Fruit fly (Drosophila melanogaster) S2 (cell line): ENCODE data around the gene Pten.

Source experiments
- CG8478 ChIP-seq: fragments of >200 bp; optimal IDR thresholded peaks from 2 replicates; lab custom pipeline; 2018
- CTCF ChIP-seq, 2 experiments: fragments of >200 bp; optimal IDR thresholded peaks; 2 replicates each; lab custom pipeline; 2018

Gene Pten

DNA sequence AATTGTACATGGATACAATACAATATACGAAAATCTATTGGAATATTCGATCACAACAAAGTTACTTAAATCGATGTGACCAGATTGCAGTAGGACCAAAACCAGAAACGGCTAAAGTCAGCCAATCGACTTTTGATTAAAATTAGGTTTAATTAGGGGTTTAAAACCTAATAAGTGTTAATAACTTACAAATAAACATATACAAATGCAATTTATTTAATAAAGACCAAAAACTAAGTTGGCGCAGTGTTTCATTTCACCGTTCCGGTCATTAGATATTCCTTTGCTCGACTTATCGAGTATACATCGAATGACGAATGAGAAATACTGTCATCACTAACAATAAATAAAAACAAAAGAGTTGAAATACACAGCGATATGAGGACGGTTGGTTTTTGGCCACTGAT lies 10.4 kb downstream of the Pten start, which contains the start of the genes bsk and CG31717:
TSS of gene bsk (minus strand) at position 61 of the 407 bp plus-strand sequence.
TSS of gene CG31717 (plus strand) at position 297 of the 407 bp plus-strand sequence.
- TF ChIP-seq CG8478 (lab: Kevin White, UChicago) (no peak), CTCF (optimal IDR thresholded peaks at IDR 0.05; lab: Kevin White, UChicago) (no peak)

DNA sequence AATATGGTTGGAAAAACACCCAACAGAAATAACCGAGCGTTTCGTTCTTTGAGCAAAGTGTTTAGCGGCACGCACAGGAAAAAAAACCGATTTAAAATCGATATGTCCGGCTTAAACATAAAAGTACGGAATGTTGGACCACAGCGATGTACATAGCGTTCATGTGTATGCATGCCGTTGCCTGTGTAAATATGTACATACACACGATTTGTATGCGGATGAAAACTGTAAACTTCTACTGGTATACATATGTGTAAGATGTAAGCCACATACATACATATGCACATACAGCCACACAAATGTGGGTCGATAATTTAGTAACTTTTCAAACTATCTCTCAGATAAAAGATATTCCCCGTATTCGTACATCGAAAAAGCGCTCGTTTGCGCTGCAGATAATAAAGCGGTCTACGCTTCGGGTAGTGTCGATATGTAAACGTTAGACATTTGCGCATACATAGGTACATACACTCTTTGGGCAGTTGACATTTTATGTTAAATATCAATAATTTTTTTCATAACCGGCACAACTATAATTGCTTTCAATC lies 11.1 kb downstream of the Pten start:
- no peak for TF ChIP-seq CTCF (optimal IDR thresholded peaks at IDR 0.05; lab: Kevin White, UChicago)
- TF ChIP-seq CG8478 (lab: Kevin White, UChicago) = no peak

DNA sequence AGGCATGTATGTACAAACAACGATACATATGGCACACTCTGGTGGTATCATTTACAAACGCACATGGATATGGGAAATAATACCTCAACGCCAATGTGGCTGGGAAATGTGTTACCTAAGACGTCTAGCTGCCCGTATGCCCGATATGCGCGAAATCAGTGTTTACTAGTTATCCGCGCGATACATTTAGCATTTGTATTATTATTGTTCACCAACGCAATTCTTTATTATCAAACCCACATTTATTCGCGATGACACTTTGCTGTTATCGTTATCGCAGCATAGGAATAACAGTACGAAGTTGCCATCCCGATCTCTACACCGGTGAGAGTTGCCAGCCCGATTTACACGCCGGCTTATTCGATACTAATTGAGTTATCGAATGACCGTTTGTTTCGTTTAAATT lies 14.1 kb downstream of the Pten start, which contains the start of gene chico:
TSS of gene chico (minus strand) at position 294 of the 406 bp plus-strand sequence.
- TF ChIP-seq CG8478 (lab: Kevin White, UChicago) (no peak), CTCF (optimal IDR thresholded peaks at IDR 0.05; lab: Kevin White, UChicago) (peak; percentile 45 to 46)

DNA sequence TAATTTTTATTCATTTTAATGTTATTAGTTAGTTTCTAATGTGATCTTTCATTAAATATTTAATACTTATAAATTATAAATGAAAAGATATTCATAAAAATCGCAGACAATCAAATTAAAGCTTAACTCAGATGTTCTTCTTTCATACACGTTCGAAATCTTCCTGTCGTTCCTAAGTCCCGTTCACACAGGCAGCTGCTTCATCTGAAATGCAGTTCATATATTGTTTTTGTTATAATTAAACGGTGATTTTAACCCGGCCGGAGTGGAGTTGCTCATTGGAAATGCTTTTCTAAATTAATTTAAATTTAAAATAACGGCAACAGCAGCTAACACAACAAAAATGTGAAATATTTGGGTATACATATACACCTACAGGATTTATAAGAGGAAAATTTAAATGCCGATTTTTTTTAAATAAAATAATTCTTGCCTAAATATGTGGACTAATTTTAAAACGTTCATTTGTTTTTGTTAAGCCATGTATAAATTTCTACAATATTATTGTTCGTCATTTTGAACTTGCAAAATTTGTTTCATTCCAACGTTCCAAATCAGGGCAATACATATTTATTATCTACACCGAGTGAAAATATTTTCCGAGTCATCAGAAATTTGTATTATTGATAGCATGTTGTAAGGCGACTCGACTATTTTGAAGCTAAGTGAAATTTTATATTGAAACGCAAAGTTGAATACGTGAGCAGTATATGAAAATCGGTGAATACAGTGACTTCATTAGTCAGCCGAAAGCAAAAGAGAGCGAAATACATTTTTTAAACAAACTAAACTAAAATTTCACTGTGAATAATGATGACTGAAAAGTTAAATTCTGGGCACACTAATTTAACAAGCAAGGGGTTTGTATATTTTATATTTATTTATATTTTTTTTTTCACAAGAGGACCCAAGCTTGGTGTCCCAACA lies 21.9 kb downstream of the Pten start, which contains the start of gene me31B:
TSS of gene me31B (plus strand) at position 616 of the 927 bp plus-strand sequence.
- no peak for TF ChIP-seq CTCF (optimal IDR thresholded peaks at IDR 0.05; lab: Kevin White, UChicago)
- TF ChIP-seq CG8478 (lab: Kevin White, UChicago) = no peak

DNA sequence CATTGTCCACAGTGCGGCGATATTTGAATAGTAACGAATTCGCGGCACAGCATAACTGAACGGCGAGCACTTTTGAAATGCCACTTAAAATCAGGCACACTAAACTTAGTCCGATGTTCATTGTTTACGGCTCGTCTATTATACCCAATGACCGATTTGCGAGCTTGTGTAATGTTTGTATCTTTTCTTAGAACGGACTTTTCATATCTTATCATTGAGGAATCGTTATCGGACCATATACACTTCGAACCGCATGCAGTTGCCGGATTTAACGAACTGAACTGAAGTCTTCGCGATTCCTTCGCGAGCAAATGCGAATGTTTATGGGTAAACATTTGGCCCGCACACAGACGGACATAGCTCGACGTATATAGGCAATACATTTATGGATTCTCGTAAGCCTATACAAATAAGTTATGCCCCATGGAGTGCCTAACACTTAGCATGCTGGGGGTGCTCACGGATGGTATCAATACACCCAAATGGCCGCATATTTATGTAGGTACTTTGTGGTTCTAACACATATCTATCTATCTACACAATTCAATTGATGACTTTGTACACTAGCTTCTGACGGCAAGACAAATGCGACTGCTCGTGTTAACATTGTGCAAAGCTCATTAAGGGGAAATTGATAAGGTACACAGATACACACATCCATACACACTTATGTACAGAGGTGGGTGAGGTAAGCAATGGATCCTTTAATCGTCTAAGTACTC lies 23.0 kb downstream of the Pten start, which contains the start of gene mthl15:
TSS of gene mthl15 (minus strand) at position 593 of the 722 bp plus-strand sequence.
- TF ChIP-seq CTCF (optimal IDR thresholded peaks at IDR 0.05; lab: Kevin White, UChicago) (no peak), CG8478 (lab: Kevin White, UChicago) (no peak)

DNA sequence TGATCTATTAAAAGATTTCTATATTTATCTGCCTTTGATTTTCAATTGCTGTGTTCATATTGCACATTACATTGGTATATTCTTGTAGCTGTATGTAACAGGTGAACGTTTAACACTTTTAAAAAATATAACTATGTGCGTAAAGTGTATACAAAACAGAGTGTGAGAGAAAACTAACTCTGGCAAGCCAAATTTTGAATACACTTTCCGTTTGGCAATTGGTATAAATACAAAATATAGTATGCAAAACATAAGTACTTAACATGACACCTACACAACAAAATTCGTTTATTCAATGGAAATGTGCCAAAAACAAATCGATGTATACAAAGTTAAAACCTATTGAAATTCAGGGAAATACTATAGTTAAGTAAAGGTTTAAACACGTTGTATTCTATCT lies 28.0 kb downstream of the Pten start:
- TF ChIP-seq CTCF (optimal IDR thresholded peaks at IDR 0.05; lab: Kevin White, UChicago) (no peak), CG8478 (lab: Kevin White, UChicago) (no peak)

DNA sequence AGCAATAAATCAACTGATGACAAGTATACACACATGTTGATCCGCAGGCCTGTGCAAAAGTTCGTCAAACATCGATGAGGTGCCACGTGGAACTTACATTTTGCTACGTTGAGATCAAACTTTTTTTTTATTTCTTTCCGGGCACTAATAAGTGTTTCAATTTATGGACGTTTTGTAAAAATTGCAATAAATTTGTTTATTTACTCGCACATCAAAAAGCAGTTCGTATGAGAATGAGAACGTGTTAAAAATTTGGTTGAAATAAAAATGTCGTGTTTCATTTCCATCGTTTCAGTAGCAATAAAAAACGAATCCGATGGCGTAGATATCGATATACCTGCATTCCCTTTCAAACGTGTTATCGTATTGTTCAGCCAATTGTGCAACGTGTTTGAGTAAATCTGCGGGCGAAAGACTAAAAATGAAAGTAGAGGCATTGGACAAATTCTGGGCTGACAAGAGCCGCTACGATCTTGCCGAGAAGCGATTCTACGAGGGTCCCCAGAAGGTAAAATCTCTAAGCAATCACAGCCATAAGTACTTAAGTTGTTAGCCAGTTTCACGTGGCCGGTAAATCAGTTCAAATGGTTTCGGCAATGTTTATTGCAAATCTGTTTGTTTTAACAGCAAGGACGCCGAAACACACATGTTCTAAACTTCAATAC lies 28.6 kb downstream of the Pten start, which contains the start of gene eEF1delta:
TSS of gene eEF1delta (plus strand) at position 356 of the 665 bp plus-strand sequence.
- no peak for TF ChIP-seq CTCF (optimal IDR thresholded peaks at IDR 0.05; lab: Kevin White, UChicago)
- TF ChIP-seq CG8478 (lab: Kevin White, UChicago) = no peak

DNA sequence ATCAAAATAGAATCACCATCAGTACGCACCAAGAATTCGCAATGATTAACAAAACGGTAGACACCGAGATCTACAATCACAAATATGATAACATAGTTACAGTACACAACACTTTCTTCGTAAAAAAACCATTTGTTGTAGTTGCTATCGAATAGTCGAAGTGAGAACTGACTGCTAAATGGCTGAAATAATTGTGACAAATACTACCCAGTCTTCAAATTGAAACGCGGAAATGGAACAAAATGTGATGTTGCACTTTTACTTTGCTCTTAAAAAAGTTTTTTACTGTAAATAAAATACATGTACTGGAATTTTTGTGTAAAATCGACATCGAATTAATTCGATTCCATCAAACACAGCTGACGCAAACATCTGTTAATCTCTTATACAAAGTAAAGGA lies 29.3 kb downstream of the Pten start, which contains the start of gene ova:
TSS of gene ova (minus strand) at position 183 of the 400 bp plus-strand sequence.
- TF ChIP-seq CG8478 (lab: Kevin White, UChicago) = no peak
- TF ChIP-seq CTCF (optimal IDR thresholded peaks at IDR 0.05; lab: Kevin White, UChicago) = no peak

DNA sequence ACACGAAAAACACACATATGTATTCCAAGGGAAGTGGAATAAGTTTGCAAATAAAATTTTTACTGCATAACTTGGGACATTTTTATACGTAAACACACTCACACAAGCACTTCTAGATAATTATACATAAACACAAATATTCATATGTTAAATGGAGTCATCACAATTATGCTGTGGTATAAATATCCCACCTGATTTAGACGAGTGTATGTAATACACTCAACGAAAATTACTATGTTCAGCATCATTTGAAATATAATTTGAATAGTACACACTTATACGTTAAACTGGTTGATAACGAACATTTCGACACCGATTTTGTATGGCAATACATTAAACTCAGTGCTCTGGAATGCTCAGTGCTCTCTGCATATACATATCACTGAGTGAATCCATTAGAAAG lies 29.8 kb downstream of the Pten start:
- TF ChIP-seq CTCF (optimal IDR thresholded peaks at IDR 0.05; lab: Kevin White, UChicago) (no peak), CG8478 (lab: Kevin White, UChicago) (no peak)

DNA sequence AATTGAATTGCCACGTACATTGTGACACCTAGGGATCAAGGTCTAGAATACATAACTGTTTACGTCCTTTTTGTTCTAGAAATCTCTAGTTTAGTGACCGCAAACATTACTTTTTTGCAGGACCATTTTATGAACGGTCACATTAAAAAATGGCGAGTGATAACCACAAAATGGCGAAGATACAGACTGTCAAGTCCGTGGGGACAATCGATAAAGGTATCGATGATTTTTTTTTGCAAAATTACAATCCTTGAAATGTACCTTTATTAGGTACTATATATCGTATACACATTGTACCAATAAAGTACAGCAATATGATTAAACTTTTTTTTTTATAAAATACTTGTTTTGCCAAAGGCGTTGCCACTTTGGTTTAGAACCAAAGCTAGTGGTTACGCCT lies 30.4 kb downstream of the Pten start:
- TF ChIP-seq CG8478 (lab: Kevin White, UChicago) (no peak), CTCF (optimal IDR thresholded peaks at IDR 0.05; lab: Kevin White, UChicago) (no peak)

DNA sequence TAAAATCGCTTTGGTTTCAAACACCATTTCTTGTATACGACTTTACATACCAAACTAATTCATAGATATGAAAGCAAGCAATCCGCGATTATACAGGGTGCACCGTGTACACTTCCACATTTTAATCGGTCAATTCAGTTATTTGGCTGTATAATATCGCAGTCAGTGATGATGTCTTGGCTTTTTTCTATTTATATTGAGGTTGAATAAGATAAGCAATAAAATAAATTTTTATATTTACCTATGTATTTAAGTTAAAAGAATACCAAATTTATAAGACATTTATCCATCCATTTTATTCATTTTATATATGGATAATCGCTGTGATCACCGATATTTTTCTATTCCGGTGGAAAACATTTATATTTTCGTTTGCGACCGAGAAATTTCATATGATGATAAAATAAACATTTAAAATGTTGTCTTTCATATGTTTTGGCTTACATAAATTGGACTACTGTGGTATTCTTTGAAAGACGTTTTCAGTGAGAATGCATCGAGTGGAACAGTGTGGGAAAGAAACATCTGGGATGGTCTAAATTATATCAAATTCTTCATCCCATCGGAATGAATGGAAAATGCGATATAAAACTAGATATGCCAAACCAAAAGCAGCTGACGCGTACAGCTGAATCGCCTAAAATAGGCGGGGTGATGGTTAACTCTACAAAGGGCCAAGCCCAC lies 34.0 kb downstream of the Pten start, which contains the start of gene CG5708:
TSS of gene CG5708 (minus strand) at position 85 of the 684 bp plus-strand sequence.
- TF ChIP-seq CG8478 (lab: Kevin White, UChicago) (no peak), CTCF (optimal IDR thresholded peaks at IDR 0.05; lab: Kevin White, UChicago) (no peak)

DNA sequence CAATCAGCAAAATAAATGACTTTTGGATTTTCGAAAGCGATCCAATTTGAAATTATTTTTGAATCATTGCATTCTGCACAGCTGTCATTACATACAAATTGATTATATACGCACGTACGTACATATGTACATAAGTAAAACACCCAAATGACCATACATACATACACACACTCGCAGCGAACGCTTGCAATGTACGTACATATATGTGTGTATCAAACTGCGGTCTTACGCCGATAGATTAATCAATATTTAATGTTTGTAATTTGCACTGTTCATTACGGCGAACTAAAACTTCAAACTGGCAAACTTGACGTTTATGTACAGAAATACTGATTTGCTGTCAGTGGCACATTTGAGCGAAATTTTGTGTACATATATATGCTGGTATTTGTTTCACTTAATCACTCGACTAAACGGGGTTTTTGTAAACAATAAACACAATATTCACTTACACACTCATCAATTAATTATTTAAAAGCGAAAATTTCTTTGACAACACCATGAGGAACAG lies 34.6 kb downstream of the Pten start:
- no peak for TF ChIP-seq CTCF (optimal IDR thresholded peaks at IDR 0.05; lab: Kevin White, UChicago)
- no peak for TF ChIP-seq CG8478 (lab: Kevin White, UChicago)
